Worm (Caenorhabditis elegans): ENCODE data around the gene rfc-4.

rfc-4 gene

DNA sequence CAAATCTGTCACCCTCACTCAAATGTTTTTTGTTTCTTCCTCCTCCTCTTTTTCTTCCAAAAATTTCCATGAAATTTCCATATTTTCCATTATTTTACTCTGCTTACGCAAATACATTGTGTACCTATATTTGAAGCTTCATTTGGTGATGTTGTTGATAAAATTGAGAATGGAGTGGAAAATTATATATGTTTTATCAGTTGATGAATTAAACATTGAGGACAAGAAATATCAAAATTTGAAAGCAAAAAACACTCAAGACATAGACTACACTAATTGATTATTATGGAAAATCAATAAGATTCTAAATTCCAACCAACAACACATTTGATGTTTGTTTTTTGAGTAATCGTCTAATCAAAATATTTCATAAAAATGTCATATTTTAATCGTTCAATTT is 17.1 kb downstream of the rfc-4 start:
- no peak for TF ChIP-seq ceh-82 (tag; optimal IDR thresholded peaks at IDR 0.05)
- TF ChIP-seq elt-2 (tag; optimal IDR thresholded peaks at IDR 0.05), result peak; percentile 69
- peak; percentile 21 for TF ChIP-seq pqm-1 (tag; optimal IDR thresholded peaks at IDR 0.05)
- TF ChIP-seq nhr-237 (tag; optimal IDR thresholded peaks at IDR 0.05), result no peak
- TF ChIP-seq pha-4 (tag; optimal IDR thresholded peaks at IDR 0.05), result peak; percentile 92
- TF ChIP-seq hmg-11 (tag; optimal IDR thresholded peaks at IDR 0.05), result no peak

DNA sequence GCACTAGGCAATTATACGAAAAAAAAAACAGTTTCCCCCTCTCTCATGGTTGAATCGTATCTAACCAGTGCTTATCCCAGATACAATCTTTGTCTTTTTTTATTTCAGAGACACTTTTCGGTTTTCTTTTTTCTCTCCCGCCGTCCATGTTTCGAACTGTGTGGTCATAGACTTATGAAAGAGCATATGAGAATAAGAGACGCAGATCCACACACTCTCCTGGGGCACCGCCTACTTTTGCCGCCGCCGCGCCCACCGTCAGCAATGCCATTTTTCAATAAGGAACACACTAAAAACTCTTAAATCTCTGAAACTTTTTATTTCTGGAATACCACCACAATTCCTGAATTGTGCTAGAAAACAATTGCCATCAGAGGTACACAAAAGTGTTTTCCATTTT is 17.8 kb downstream of the rfc-4 start, which contains the start of gene prk-1:
TSS of gene prk-1 (plus strand) at position 269 of the 400 bp plus-strand sequence.
- peak; percentile 32 for TF ChIP-seq elt-1 (tag; optimal IDR thresholded peaks at IDR 0.05)
- TF ChIP-seq daf-12 (tag; optimal IDR thresholded peaks at IDR 0.05), result no peak

DNA sequence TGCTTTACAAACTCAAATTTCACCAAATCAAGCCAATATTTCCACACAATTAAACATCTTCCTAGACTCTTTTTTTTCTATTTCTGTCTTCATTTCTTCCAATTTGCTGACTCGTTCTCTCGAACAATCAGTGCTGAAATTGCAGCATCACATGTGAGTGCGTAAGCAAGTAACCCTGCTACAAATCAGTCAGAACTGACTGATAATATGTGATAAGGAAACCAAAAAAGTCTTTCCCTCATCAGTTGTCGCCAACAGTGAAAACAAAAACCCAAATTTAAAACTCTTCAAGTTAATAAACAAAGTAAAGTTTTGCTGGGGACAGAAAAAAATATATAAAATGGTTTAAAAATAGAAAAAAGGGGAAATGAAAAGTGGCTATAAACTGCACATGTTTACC is 19.4 kb downstream of the rfc-4 start:
- TF ChIP-seq nhr-12 (tag; optimal IDR thresholded peaks at IDR 0.05), result no peak
- peak; percentile 57 for TF ChIP-seq ama-1 (optimal IDR thresholded peaks at IDR 0.05)
- TF ChIP-seq tbx-2 (tag; optimal IDR thresholded peaks at IDR 0.05), result no peak
- TF ChIP-seq aly-2 (tag; optimal IDR thresholded peaks at IDR 0.05), result no peak
- peak; percentile 65 for TF ChIP-seq pha-4 (tag; optimal IDR thresholded peaks at IDR 0.05)
- TF ChIP-seq nhr-23 (tag; optimal IDR thresholded peaks at IDR 0.05), result no peak
- TF ChIP-seq nfya-1 (tag; optimal IDR thresholded peaks at IDR 0.05; ENCODE audit: insufficient read depth), result peak; percentile 1
- TF ChIP-seq pqm-1 (tag; optimal IDR thresholded peaks at IDR 0.05), result peak; percentile 73
- TF ChIP-seq jun-1 (tag; optimal IDR thresholded peaks at IDR 0.05), result no peak
- no peak for TF ChIP-seq nhr-67 (tag; optimal IDR thresholded peaks at IDR 0.05)
- TF ChIP-seq fkh-10 (GFP tag; optimal IDR thresholded peaks at IDR 0.05), result no peak
- TF ChIP-seq elt-2 (tag; optimal IDR thresholded peaks at IDR 0.05), result peak; percentile 83
- no peak for TF ChIP-seq ztf-4 (tag; optimal IDR thresholded peaks at IDR 0.05)
- no peak for TF ChIP-seq ceh-16 (tag; optimal IDR thresholded peaks at IDR 0.05)

DNA sequence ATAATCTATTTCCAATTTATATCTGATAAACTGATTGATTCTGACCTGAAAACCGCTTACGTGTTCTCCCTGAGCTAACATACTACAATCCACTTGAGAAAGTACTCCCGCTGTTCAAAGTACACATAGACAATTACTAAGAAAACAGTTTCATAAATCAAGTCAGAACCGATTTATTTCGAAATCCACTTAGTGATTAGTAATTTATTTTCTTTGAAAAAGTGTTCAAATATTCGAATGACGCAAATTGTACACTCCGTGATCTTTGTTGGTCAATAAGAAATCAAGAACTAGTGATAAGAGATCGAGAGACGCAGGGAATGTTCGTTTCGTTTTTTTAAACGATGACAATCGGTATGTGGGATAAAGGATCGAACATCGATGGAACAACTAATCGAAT is 20.4 kb downstream of the rfc-4 start:
- TF ChIP-seq nhr-11 (tag; optimal IDR thresholded peaks at IDR 0.05), result no peak
- TF ChIP-seq ceh-82 (tag; optimal IDR thresholded peaks at IDR 0.05), result no peak
- TF ChIP-seq pha-4 (tag; optimal IDR thresholded peaks at IDR 0.05), result peak; percentile 37
- TF ChIP-seq ztf-4 (tag; optimal IDR thresholded peaks at IDR 0.05), result no peak
- TF ChIP-seq lin-15B (tag; optimal IDR thresholded peaks at IDR 0.05), result no peak
- no peak for TF ChIP-seq R02D3.7 (tag; optimal IDR thresholded peaks at IDR 0.05)
- no peak for TF ChIP-seq nhr-28 (tag; optimal IDR thresholded peaks at IDR 0.05)
- TF ChIP-seq eor-1 (tag; optimal IDR thresholded peaks at IDR 0.05), result no peak
- no peak for TF ChIP-seq elt-1 (tag; optimal IDR thresholded peaks at IDR 0.05)
- TF ChIP-seq nhr-12 (tag; optimal IDR thresholded peaks at IDR 0.05), result no peak
- no peak for TF ChIP-seq sea-2 (GFP tag; optimal IDR thresholded peaks at IDR 0.05)
- TF ChIP-seq elt-3 (tag; optimal IDR thresholded peaks at IDR 0.05), result no peak
- TF ChIP-seq pqm-1 (tag; optimal IDR thresholded peaks at IDR 0.05), result peak; percentile 22
- no peak for TF ChIP-seq jun-1 (tag; optimal IDR thresholded peaks at IDR 0.05)
- TF ChIP-seq nhr-77 (tag; optimal IDR thresholded peaks at IDR 0.05), result no peak
- TF ChIP-seq hmg-11 (tag; optimal IDR thresholded peaks at IDR 0.05), result no peak
- TF ChIP-seq elt-2 (tag; optimal IDR thresholded peaks at IDR 0.05), result peak; percentile 15

DNA sequence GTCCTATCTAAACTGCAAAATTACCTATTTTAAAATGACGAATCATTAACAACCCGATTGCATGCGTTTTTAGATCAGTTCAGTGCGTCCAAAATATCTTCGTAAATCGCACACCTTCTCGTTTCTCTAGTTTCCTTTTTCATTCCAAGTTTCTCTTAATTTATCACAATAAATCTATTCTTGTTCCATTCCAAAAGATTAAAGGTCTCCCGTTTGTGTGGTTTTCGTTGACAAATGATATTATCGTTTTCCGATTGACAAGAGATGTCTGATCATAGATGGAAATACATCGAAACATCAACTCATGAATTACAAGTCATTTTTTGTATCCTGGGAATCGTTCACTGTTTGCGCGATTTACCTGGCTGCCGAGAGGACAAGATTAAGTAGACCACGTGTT is 21.1 kb downstream of the rfc-4 start:
- TF ChIP-seq nhr-23 (tag; optimal IDR thresholded peaks at IDR 0.05) (peak; percentile 26), mdl-1 (tag; optimal IDR thresholded peaks at IDR 0.05) (no peak), snpc-4 (tag; optimal IDR thresholded peaks at IDR 0.05) (no peak), elt-2 (tag; optimal IDR thresholded peaks at IDR 0.05) (no peak)

DNA sequence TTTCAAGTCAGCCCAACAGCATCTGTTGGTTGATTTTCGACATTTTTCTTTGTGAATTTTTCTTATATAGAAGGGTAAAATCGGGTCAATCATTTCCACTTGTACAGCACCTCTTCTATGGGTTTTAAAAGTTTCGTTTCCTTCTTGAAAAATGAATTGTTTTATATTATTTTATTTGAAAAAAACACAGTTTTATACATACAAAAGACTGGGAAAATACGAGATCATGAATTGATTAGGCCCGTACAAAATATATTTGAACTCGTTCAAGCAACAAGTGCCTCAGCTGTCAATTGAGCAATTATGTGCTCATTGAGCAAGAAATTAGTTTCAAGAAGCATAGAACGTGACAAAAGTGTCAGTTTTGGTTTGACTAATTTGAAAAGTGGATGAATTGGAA is 30.1 kb downstream of the rfc-4 start:
- TF ChIP-seq nhr-43 (tag; optimal IDR thresholded peaks at IDR 0.05; ENCODE audit: poor library complexity, severe bottlenecking) (no peak), unc-39 (tag; optimal IDR thresholded peaks at IDR 0.05) (no peak), lin-15B (tag; optimal IDR thresholded peaks at IDR 0.05) (no peak), lsy-12 (tag; optimal IDR thresholded peaks at IDR 0.05) (no peak), ceh-9 (tag; optimal IDR thresholded peaks at IDR 0.05) (no peak), nhr-28 (tag; optimal IDR thresholded peaks at IDR 0.05) (no peak), mml-1 (tag; optimal IDR thresholded peaks at IDR 0.05) (no peak), nhr-77 (tag; optimal IDR thresholded peaks at IDR 0.05) (no peak), ceh-82 (tag; optimal IDR thresholded peaks at IDR 0.05) (no peak), jun-1 (tag; optimal IDR thresholded peaks at IDR 0.05) (no peak), fos-1 (tag; optimal IDR thresholded peaks at IDR 0.05) (no peak), tbx-2 (tag; optimal IDR thresholded peaks at IDR 0.05) (no peak), pqm-1 (tag; optimal IDR thresholded peaks at IDR 0.05) (no peak), lin-39 (tag; optimal IDR thresholded peaks at IDR 0.05) (no peak), ztf-4 (tag; optimal IDR thresholded peaks at IDR 0.05) (no peak), nhr-25 (tag; optimal IDR thresholded peaks at IDR 0.05) (no peak), nhr-11 (tag; optimal IDR thresholded peaks at IDR 0.05) (no peak)

All from whole organism, L3 larva.